Worm (Caenorhabditis elegans) whole organism, mixed stage, embryonic: Measurements from ENCODE around the gene rpc-11.

Source experiments
- nhr-28 ChIP-seq: fragments of 150-350 bp; optimal IDR thresholded peaks from 2 replicates; lab custom pipeline; 2014; ENCODE audit warnings: missing biosample characterization, missing genetic modification characterization
- pha-4 ChIP-seq: fragments of 150-350 bp; optimal IDR thresholded peaks from 2 replicates; lab custom pipeline; 2018; ENCODE audit warnings: missing biosample characterization, missing genetic modification reagents, missing genetic modification characterization

DNA sequence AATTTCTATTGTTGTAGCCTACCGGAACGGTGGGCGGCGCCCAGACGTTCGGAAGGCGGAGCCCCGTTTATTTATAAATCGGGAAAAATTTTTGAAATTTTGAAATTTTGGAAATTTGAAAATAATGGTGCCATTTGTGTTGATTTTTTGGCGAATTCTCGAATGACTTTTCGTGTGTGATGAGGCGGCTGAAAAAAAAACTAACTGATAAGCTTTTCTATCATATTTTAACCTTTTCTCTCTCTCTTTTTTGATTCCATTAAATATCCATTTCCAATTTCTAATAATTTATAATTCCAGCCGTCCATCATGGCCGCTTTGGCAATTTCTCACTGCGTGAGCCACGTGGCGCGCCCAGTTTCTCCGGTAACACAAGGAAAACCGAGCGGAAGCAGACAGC lies 46.9 kb upstream of the rpc-11 start, which contains the start of gene nadk-1:
- TF ChIP-seq pha-4 (tag; lab: Kevin White, UChicago), result no peak
- no peak for TF ChIP-seq nhr-28 (tag; lab: Kevin White, UChicago)
